Fruit fly (Drosophila melanogaster) whole organism: ENCODE measurements around the gene Srp54k.

Experiments used
- CG8478 ChIP-seq: fragments of >200 bp; optimal IDR thresholded peaks from 2 replicates; lab custom pipeline; 2018; ENCODE audit warnings: inconsistent platforms
- Dll ChIP-seq: fragments of >200 bp; optimal IDR thresholded peaks from 2 replicates; lab custom pipeline; 2017
- EcR ChIP-seq, 2 experiments: fragments of >200 bp; optimal IDR thresholded peaks; 2 replicates each; lab custom pipeline; 2017; ENCODE audit warnings: missing biosample characterization in 2 of 2, missing genetic modification characterization in 2 of 2, missing genetic modification reagents in 2 of 2
- pan ChIP-seq: fragments of >200 bp; optimal IDR thresholded peaks from 2 replicates; lab custom pipeline; 2017
- psq ChIP-seq: fragments of >200 bp; optimal IDR thresholded peaks from 2 replicates; lab custom pipeline; 2017
- usp ChIP-seq: fragments of >200 bp; optimal IDR thresholded peaks from 2 replicates; lab custom pipeline; 2017; ENCODE audit warnings: missing biosample characterization, missing genetic modification characterization, mixed read lengths

- TF ChIP-seq pan (lab: Kevin White, UChicago) (no peak), EcR (GFP tag; optimal IDR thresholded peaks at IDR 0.05; lab: Kevin White, UChicago) (no peak), usp (GFP tag; lab: Kevin White, UChicago) (no peak), CG8478 (lab: Kevin White, UChicago) (no peak), psq (lab: Kevin White, UChicago) (no peak), Dll (lab: Kevin White, UChicago) (no peak)
Observed at dm6 chr3L:5180968-5181612, 28.6 kb downstream of the Srp54k start.
